Fruit fly (Drosophila melanogaster) whole organism, embryonic: Measurements from ENCODE around the gene klar.
A peak's percentile ranks its signal among the peaks of the same experiment; 100 is the strongest.

ENCODE experiments used
- Bgb ChIP-seq: fragments of 200-800 bp; sonication (Bioruptor generic); IDR thresholded peaks from 2 replicates; pipeline ENCODE4 v1.3.6; 2022; ENCODE audit warnings: missing biosample characterization, missing genetic modification characterization; ENCODE audit not compliant: partially characterized antibody
- CG14441 ChIP-seq: fragments of 200-800 bp; sonication (Bioruptor generic); IDR thresholded peaks from 2 replicates; pipeline ENCODE4 v1.3.6; 2022; ENCODE audit warnings: missing biosample characterization, missing genetic modification characterization
- CG14710 ChIP-seq: fragments of 200-800 bp; sonication (Bioruptor generic); optimal IDR thresholded peaks from 3 replicates; lab custom pipeline; 2019; ENCODE audit warnings: missing biosample characterization, mild to moderate bottlenecking, missing genetic modification characterization, moderate library complexity
- CG17361 ChIP-seq: fragments of 200-800 bp; sonication (Bioruptor generic); IDR thresholded peaks from 3 replicates; pipeline ENCODE4 v1.3.6; 2022; ENCODE audit warnings: missing biosample characterization, missing genetic modification characterization
- CG6765 ChIP-seq: fragments of 200-800 bp; sonication (Bioruptor generic); optimal IDR thresholded peaks from 3 replicates; lab custom pipeline; 2017; ENCODE audit warnings: missing biosample characterization, mild to moderate bottlenecking, missing genetic modification characterization
- CG7271 ChIP-seq: fragments of 200-800 bp; sonication (Bioruptor generic); optimal IDR thresholded peaks from 2 replicates; lab custom pipeline; 2018; ENCODE audit warnings: missing biosample characterization, mild to moderate bottlenecking, missing genetic modification characterization, moderate library complexity
- Doc2 ChIP-seq: fragments of 200-800 bp; sonication (Bioruptor generic); IDR thresholded peaks from 2 replicates; pipeline ENCODE4 v1.3.6; 2022; ENCODE audit warnings: missing biosample characterization, missing genetic modification characterization
- ERR ChIP-seq: fragments of 200-800 bp; sonication (Bioruptor generic); optimal IDR thresholded peaks from 2 replicates; lab custom pipeline; 2016; ENCODE audit warnings: missing biosample characterization, missing genetic modification characterization
- Lim3 ChIP-seq: fragments of 200-800 bp; sonication (Bioruptor generic); IDR thresholded peaks from 2 replicates; pipeline ENCODE4 v1.3.6; 2022; ENCODE audit warnings: missing biosample characterization, missing genetic modification characterization
- abd-A ChIP-seq: fragments of 200-800 bp; sonication (Bioruptor generic); optimal IDR thresholded peaks from 3 replicates; lab custom pipeline; 2019; ENCODE audit warnings: missing biosample characterization, mild to moderate bottlenecking, missing genetic modification characterization, moderate library complexity
- ci ChIP-seq: fragments of 200-800 bp; sonication (Bioruptor generic); IDR thresholded peaks from 3 replicates; pipeline ENCODE4 v1.3.6; 2022; ENCODE audit warnings: missing biosample characterization, missing genetic modification characterization
- pan ChIP-seq, 4 experiments: fragments of >200 bp in 3 of 4; fragments of 200-800 bp in 1 of 4; sonication (Bioruptor generic) in 1 of 4; optimal IDR thresholded peaks in 3 of 4; IDR thresholded peaks in 1 of 4; 2 replicates each; pipeline versions ENCODE4 v1.3.6 to Lab custom; 2017 to 2022; ENCODE audit warnings: missing biosample characterization in 2 of 4, missing genetic modification characterization in 2 of 4, mixed read lengths in 1 of 4
- tna ChIP-seq: fragments of 200-800 bp; sonication (Bioruptor generic); IDR thresholded peaks from 2 replicates; pipeline ENCODE4 v1.3.6; 2022; ENCODE audit warnings: missing biosample characterization, missing genetic modification characterization; ENCODE audit not compliant: partially characterized antibody
- wor ChIP-seq: fragments of 200-800 bp; sonication (Bioruptor generic); IDR thresholded peaks from 2 replicates; pipeline ENCODE4 v1.3.6; 2022; ENCODE audit warnings: missing biosample characterization, missing genetic modification characterization

DNA sequence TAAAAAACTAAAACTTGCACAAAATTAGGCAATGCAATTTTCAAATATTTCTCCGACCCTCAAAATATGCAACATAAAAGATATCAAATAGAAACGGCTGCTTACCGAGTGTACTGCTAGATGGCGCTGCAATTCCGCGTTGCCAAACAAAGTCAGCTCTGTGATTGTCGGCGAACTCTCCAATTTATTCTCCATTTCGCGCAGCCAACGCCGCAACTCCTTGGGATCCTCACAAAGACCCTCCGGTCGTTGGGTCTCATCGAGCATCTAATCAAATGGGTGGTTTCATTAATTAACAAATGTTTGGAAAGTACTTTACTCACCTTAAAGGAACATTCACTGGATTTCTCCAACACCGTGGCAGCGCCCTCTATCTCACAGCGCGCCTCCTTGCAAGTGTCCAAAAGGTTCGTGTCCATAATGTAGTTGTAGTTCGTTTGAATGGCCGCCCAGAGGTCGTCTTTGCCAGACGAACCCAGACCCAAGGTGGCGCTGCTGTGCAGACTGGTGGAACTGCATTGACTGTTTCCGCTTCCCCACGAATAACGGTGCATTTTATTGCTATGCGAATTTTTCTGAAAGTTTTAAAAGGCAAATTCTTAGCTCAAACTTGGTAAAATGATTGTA, 34.5 kb downstream of the klar start:
- peak; percentile 78 for TF ChIP-seq CG14441 (GFP tag; lab: Robert Waterston, UW)
- TF ChIP-seq CG6765: peak; percentile 31
- peak; percentile 91 for TF ChIP-seq ci (GFP tag; lab: Robert Waterston, UW)
- TF ChIP-seq tna (GFP tag; lab: Robert Waterston, UW): 0 out of 2 replicates have a peak, but pooled peaks have one; percentile 7
- peak; percentile 30 for TF ChIP-seq ERR
- TF ChIP-seq pan (optimal IDR thresholded peaks at IDR 0.05; lab: Kevin White, UChicago): no peak
- TF ChIP-seq pan (GFP tag; optimal IDR thresholded peaks at IDR 0.05 in 1 of 2, IDR thresholded peaks at IDR 0.05 in 1 of 2): peak in 1 of 2 experiments; percentile 76
- no peak for TF ChIP-seq Lim3
- no peak; the same call in 1 of the 2 replicates for TF ChIP-seq Bgb (GFP tag; lab: Robert Waterston, UW)
- no peak for TF ChIP-seq Doc2 (GFP tag; lab: Robert Waterston, UW)
- TF ChIP-seq CG14710 (tag; lab: Kevin White, UChicago): peak; percentile 54
- 0 out of 2 replicates have a peak, but pooled peaks have one; percentile 31 for TF ChIP-seq wor (GFP tag; lab: Robert Waterston, UW)
- TF ChIP-seq CG17361: peak; percentile 78
- TF ChIP-seq abd-A (tag; lab: Kevin White, UChicago): no peak
- TF ChIP-seq CG7271 (tag; lab: Kevin White, UChicago): no peak
